Worm (Caenorhabditis elegans) whole organism, L4/young adult: ENCODE data around the gene tmc-2.

Experiments
- dao-5 ChIP-seq: sonication (generic microtip); optimal IDR thresholded peaks from 2 replicates; lab custom pipeline; 2016; ENCODE audit warnings: missing genotype, missing genetic modification characterization, moderate library complexity, missing compliant biosample characterization
- him-1 ChIP-seq: sonication (generic microtip); optimal IDR thresholded peaks from 2 replicates; lab custom pipeline; 2016; ENCODE audit warnings: missing genotype, missing genetic modification reagents, missing genetic modification characterization, missing compliant biosample characterization

DNA sequence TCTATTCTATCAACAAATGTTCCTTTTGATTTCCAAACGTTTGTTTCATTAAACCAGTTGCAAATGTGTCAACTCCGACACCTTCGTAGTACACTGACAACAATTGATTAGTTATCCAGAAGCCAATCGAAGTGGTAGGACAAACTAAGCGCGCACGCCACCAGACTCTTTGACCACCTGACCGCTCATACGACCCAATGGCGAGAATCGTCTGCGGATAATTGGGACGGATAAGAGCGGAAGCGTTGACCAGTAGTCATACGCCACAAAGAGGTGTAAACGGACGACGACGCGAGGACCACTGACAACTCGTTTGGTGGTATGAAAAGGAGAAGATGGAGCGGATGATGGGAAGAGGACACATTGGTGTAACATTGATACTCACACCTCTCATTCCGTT lies 3.1 kb upstream of the tmc-2 start:
- TF ChIP-seq dao-5 (tag; lab: Kevin White, UChicago) = no peak
- no peak for TF ChIP-seq him-1 (tag; lab: Kevin White, UChicago)
